ENCODE assay signal across 4 worm cellular contexts in genomic region chrII:8015483-8015938, ce11.
TF ChIP-seq lines count a peak whose summit lies in the region.

No protein-coding gene starts in this region.

TF ChIP-seq in whole organism, L1 larva, 84 proteins besides CTCF, POLR2A, EP300 and RAD21 (continued from another document and continues in another):
- peak in 1 of 2 experiments; percentile 48 for TF ChIP-seq lsy-2 (tag; optimal IDR thresholded peaks at IDR 0.05; lab: Kevin White, UChicago)
- TF ChIP-seq sup-37 (GFP tag; optimal IDR thresholded peaks at IDR 0.05; lab: Kevin White, UChicago), result no peak
- peak; percentile 42 for TF ChIP-seq swsn-7 (tag; optimal IDR thresholded peaks at IDR 0.05; lab: Kevin White, UChicago)
- TF ChIP-seq lin-39 (tag; optimal IDR thresholded peaks at IDR 0.05; lab: Kevin White, UChicago), result no peak
- no peak for TF ChIP-seq fkh-10 (GFP tag; optimal IDR thresholded peaks at IDR 0.05; lab: Kevin White, UChicago)
- TF ChIP-seq pag-3 (tag; optimal IDR thresholded peaks at IDR 0.05; lab: Kevin White, UChicago; ENCODE audit: borderline replicate concordance, insufficient read depth), result no peak
- TF ChIP-seq vab-15 (tag; optimal IDR thresholded peaks at IDR 0.05; lab: Kevin White, UChicago), result no peak
- no peak for TF ChIP-seq fkh-4 (tag; optimal IDR thresholded peaks at IDR 0.05; lab: Kevin White, UChicago; ENCODE audit: borderline replicate concordance)
- no peak for TF ChIP-seq isw-1 (GFP tag; IDR thresholded peaks at IDR 0.05; lab: Robert Waterston, UW)
- TF ChIP-seq C04F5.9 (tag; optimal IDR thresholded peaks at IDR 0.05; lab: Kevin White, UChicago), result no peak
- no peak for TF ChIP-seq snpc-4 (tag; optimal IDR thresholded peaks at IDR 0.05; lab: Kevin White, UChicago)
- peak; percentile 24 for TF ChIP-seq lin-14 (GFP tag; optimal IDR thresholded peaks at IDR 0.05; lab: Kevin White, UChicago)
- TF ChIP-seq Y116A8C.19 (tag; optimal IDR thresholded peaks at IDR 0.05; lab: Kevin White, UChicago; ENCODE audit: borderline replicate concordance), result no peak
- TF ChIP-seq aly-2 (tag; optimal IDR thresholded peaks at IDR 0.05; lab: Kevin White, UChicago), result no peak
- peak; percentile 42 for TF ChIP-seq mep-1 (tag; optimal IDR thresholded peaks at IDR 0.05; lab: Kevin White, UChicago)
- TF ChIP-seq fkh-8 (tag; optimal IDR thresholded peaks at IDR 0.05; lab: Kevin White, UChicago), result no peak
- no peak for TF ChIP-seq skn-1 (tag; optimal IDR thresholded peaks at IDR 0.05; lab: Kevin White, UChicago)
- peak; percentile 33 for TF ChIP-seq tbx-2 (tag; optimal IDR thresholded peaks at IDR 0.05; lab: Kevin White, UChicago)
- TF ChIP-seq lir-3 (tag; optimal IDR thresholded peaks at IDR 0.05; lab: Kevin White, UChicago; ENCODE audit: poor library complexity), result no peak
- peak; percentile 33 for TF ChIP-seq lin-13 (GFP tag; optimal IDR thresholded peaks at IDR 0.05; lab: Kevin White, UChicago)
- no peak for TF ChIP-seq nhr-12 (tag; optimal IDR thresholded peaks at IDR 0.05; lab: Kevin White, UChicago)
- no peak for TF ChIP-seq mef-2 (tag; optimal IDR thresholded peaks at IDR 0.05; lab: Kevin White, UChicago)
- no peak for TF ChIP-seq hpl-2 (GFP tag; optimal IDR thresholded peaks at IDR 0.05; lab: Kevin White, UChicago)
- peak; percentile 81 for TF ChIP-seq nhr-85 (tag; lab: Kevin White, UChicago)
- no peak for TF ChIP-seq elt-2 (tag; optimal IDR thresholded peaks at IDR 0.05; lab: Kevin White, UChicago)
- TF ChIP-seq nhr-76 (tag; optimal IDR thresholded peaks at IDR 0.05; lab: Kevin White, UChicago), result no peak
- peak; percentile 24 for TF ChIP-seq nhr-90 (tag; optimal IDR thresholded peaks at IDR 0.05; lab: Kevin White, UChicago; ENCODE audit: poor library complexity)
- TF ChIP-seq mab-9 (GFP tag; IDR thresholded peaks at IDR 0.05; lab: Robert Waterston, UW), result no peak
- TF ChIP-seq hlh-4 (tag; optimal IDR thresholded peaks at IDR 0.05; lab: Kevin White, UChicago), result no peak
- no peak for TF ChIP-seq efl-1 (optimal IDR thresholded peaks at IDR 0.05; lab: Kevin White, UChicago)
- no peak for TF ChIP-seq efl-1 (GFP tag; optimal IDR thresholded peaks at IDR 0.05 in 1 of 2; lab: Kevin White, UChicago)
- peak; percentile 28 for TF ChIP-seq nhr-71 (tag; optimal IDR thresholded peaks at IDR 0.05; lab: Kevin White, UChicago)
- TF ChIP-seq snu-23 (GFP tag; optimal IDR thresholded peaks at IDR 0.05; lab: Kevin White, UChicago), result peak; percentile 32

TF ChIP-seq in whole organism, L2 larva, 48 proteins besides CTCF, POLR2A, EP300 and RAD21 (continued from another document):
- no peak for TF ChIP-seq nhr-10 (tag; optimal IDR thresholded peaks at IDR 0.05; lab: Kevin White, UChicago)
- no peak for TF ChIP-seq mab-5 (tag; optimal IDR thresholded peaks at IDR 0.05; lab: Kevin White, UChicago)
- no peak for TF ChIP-seq sem-4 (tag; optimal IDR thresholded peaks at IDR 0.05; lab: Kevin White, UChicago)
- TF ChIP-seq elt-3 (tag; optimal IDR thresholded peaks at IDR 0.05; lab: Kevin White, UChicago), result no peak
- TF ChIP-seq F13H6.1 (tag; optimal IDR thresholded peaks at IDR 0.05; lab: Kevin White, UChicago), result peak; percentile 50
- TF ChIP-seq gmeb-1 (tag; optimal IDR thresholded peaks at IDR 0.05; lab: Kevin White, UChicago), result peak; percentile 20
- TF ChIP-seq peb-1 (tag; optimal IDR thresholded peaks at IDR 0.05; lab: Kevin White, UChicago), result no peak
- TF ChIP-seq elt-1 (tag; optimal IDR thresholded peaks at IDR 0.05; lab: Kevin White, UChicago), result no peak
- TF ChIP-seq R02D3.7 (tag; optimal IDR thresholded peaks at IDR 0.05; lab: Kevin White, UChicago), result no peak
- no peak for TF ChIP-seq ceh-82 (tag; optimal IDR thresholded peaks at IDR 0.05; lab: Kevin White, UChicago)
- no peak for TF ChIP-seq nhr-12 (tag; optimal IDR thresholded peaks at IDR 0.05; lab: Kevin White, UChicago)
- TF ChIP-seq lin-13 (GFP tag; optimal IDR thresholded peaks at IDR 0.05; lab: Kevin White, UChicago), result no peak
- TF ChIP-seq skn-1 (tag; optimal IDR thresholded peaks at IDR 0.05; lab: Kevin White, UChicago), result no peak
- TF ChIP-seq zag-1 (tag; optimal IDR thresholded peaks at IDR 0.05; lab: Kevin White, UChicago), result no peak
- no peak for TF ChIP-seq mdl-1 (tag; optimal IDR thresholded peaks at IDR 0.05; lab: Kevin White, UChicago)
- no peak for TF ChIP-seq egl-27 (tag; optimal IDR thresholded peaks at IDR 0.05; lab: Kevin White, UChicago)
- TF ChIP-seq nhr-77 (tag; optimal IDR thresholded peaks at IDR 0.05; lab: Kevin White, UChicago), result no peak
- no peak for TF ChIP-seq Y55F3AM.14 (GFP tag; optimal IDR thresholded peaks at IDR 0.05; lab: Kevin White, UChicago)
- TF ChIP-seq nhr-237 (tag; optimal IDR thresholded peaks at IDR 0.05; lab: Kevin White, UChicago), result no peak
- no peak for TF ChIP-seq C34F6.9 (tag; optimal IDR thresholded peaks at IDR 0.05; lab: Kevin White, UChicago)
- no peak for TF ChIP-seq nhr-21 (tag; optimal IDR thresholded peaks at IDR 0.05; lab: Kevin White, UChicago)
- TF ChIP-seq alr-1 (tag; optimal IDR thresholded peaks at IDR 0.05; lab: Kevin White, UChicago), result no peak
- no peak for TF ChIP-seq sma-3 (GFP tag; optimal IDR thresholded peaks at IDR 0.05; lab: Kevin White, UChicago)
- no peak for TF ChIP-seq nhr-6 (tag; optimal IDR thresholded peaks at IDR 0.05; lab: Kevin White, UChicago)
- TF ChIP-seq nhr-25 (tag; optimal IDR thresholded peaks at IDR 0.05; lab: Kevin White, UChicago), result peak; percentile 57
- TF ChIP-seq nhr-11 (tag; optimal IDR thresholded peaks at IDR 0.05; lab: Kevin White, UChicago), result no peak
- TF ChIP-seq crh-2 (tag; optimal IDR thresholded peaks at IDR 0.05; lab: Kevin White, UChicago), result peak; percentile 17
- TF ChIP-seq ztf-4 (tag; optimal IDR thresholded peaks at IDR 0.05; lab: Kevin White, UChicago), result no peak
- peak; percentile 17 for TF ChIP-seq blmp-1 (tag; optimal IDR thresholded peaks at IDR 0.05; lab: Kevin White, UChicago; ENCODE audit: insufficient read depth)
- no peak for TF ChIP-seq ZK546.5 (tag; optimal IDR thresholded peaks at IDR 0.05; lab: Kevin White, UChicago)
- TF ChIP-seq nhr-23 (tag; optimal IDR thresholded peaks at IDR 0.05; lab: Kevin White, UChicago), result no peak
- TF ChIP-seq unc-39 (tag; optimal IDR thresholded peaks at IDR 0.05; lab: Kevin White, UChicago), result no peak
- no peak for TF ChIP-seq ztf-11 (tag; optimal IDR thresholded peaks at IDR 0.05; lab: Kevin White, UChicago)
- TF ChIP-seq aly-2 (tag; optimal IDR thresholded peaks at IDR 0.05; lab: Kevin White, UChicago), result no peak
- no peak for TF ChIP-seq mbf-1 (tag; optimal IDR thresholded peaks at IDR 0.05; lab: Kevin White, UChicago)

TF ChIP-seq in whole organism, L4 larva, 104 proteins besides CTCF, POLR2A, EP300 and RAD21 (continued from another document and continues in another):
- TF ChIP-seq daf-16 (GFP tag; optimal IDR thresholded peaks at IDR 0.05; lab: Kevin White, UChicago) (no peak), daf-16 (tag; optimal IDR thresholded peaks at IDR 0.05; lab: Kevin White, UChicago) (peak; percentile 77), ceh-28 (tag; optimal IDR thresholded peaks at IDR 0.05; lab: Kevin White, UChicago) (no peak), R02D3.7 (tag; optimal IDR thresholded peaks at IDR 0.05; lab: Kevin White, UChicago) (no peak), T26A8.4 (GFP tag; IDR thresholded peaks at IDR 0.05; lab: Robert Waterston, UW) (no peak; the same call in 1 of the 2 replicates), mdl-1 (tag; optimal IDR thresholded peaks at IDR 0.05; lab: Kevin White, UChicago) (no peak), daf-19 (GFP tag; conservative IDR thresholded peaks at IDR 0.05; lab: Robert Waterston, UW) (0 out of 2 replicates have a peak, but pooled peaks have one; percentile 17), Y5F2A.4 (GFP tag; optimal IDR thresholded peaks at IDR 0.05; lab: Kevin White, UChicago) (no peak), hlh-30 (tag; optimal IDR thresholded peaks at IDR 0.05; lab: Kevin White, UChicago; ENCODE audit: insufficient read depth) (peak; percentile 71), lsy-2 (tag; optimal IDR thresholded peaks at IDR 0.05; lab: Kevin White, UChicago) (peak in 1 of 2 experiments; percentile 73), F49E8.2 (tag; optimal IDR thresholded peaks at IDR 0.05; lab: Kevin White, UChicago; ENCODE audit: borderline replicate concordance) (no peak), ceh-32 (tag; optimal IDR thresholded peaks at IDR 0.05; lab: Kevin White, UChicago; ENCODE audit: poor library complexity) (no peak), nhr-77 (tag; optimal IDR thresholded peaks at IDR 0.05; lab: Kevin White, UChicago) (peak; percentile 12), nhr-41 (GFP tag; IDR thresholded peaks at IDR 0.05; lab: Robert Waterston, UW) (no peak), mdt-29 (GFP tag; IDR thresholded peaks at IDR 0.05; lab: Robert Waterston, UW) (peak; percentile 15; the same call in 1 of the 2 replicates), tag-97 (GFP tag; IDR thresholded peaks at IDR 0.05; lab: Robert Waterston, UW) (no peak), nhr-25 (tag; optimal IDR thresholded peaks at IDR 0.05; lab: Kevin White, UChicago; ENCODE audit: borderline replicate concordance, insufficient read depth) (peak; percentile 20), unc-130 (GFP tag; optimal IDR thresholded peaks at IDR 0.05; lab: Kevin White, UChicago) (peak; percentile 17), madf-5 (GFP tag; IDR thresholded peaks at IDR 0.05; lab: Robert Waterston, UW) (no peak), fkh-10 (GFP tag; optimal IDR thresholded peaks at IDR 0.05; lab: Kevin White, UChicago) (no peak), zag-1 (tag; optimal IDR thresholded peaks at IDR 0.05; lab: Kevin White, UChicago) (no peak), dmd-6 (GFP tag; IDR thresholded peaks at IDR 0.05; lab: Robert Waterston, UW) (peak; percentile 48), ces-1 (GFP tag; optimal IDR thresholded peaks at IDR 0.05; lab: Kevin White, UChicago) (no peak), egl-43 (GFP tag; IDR thresholded peaks at IDR 0.05; lab: Robert Waterston, UW) (no peak), zip-11 (GFP tag; IDR thresholded peaks at IDR 0.05; lab: Robert Waterston, UW) (no peak), F44E2.7 (GFP tag; IDR thresholded peaks at IDR 0.05; lab: Robert Waterston, UW) (no peak), F10B5.3 (tag; optimal IDR thresholded peaks at IDR 0.05; lab: Kevin White, UChicago) (no peak), snpc-4 (tag; optimal IDR thresholded peaks at IDR 0.05; lab: Kevin White, UChicago) (no peak), arid-1 (GFP tag; conservative IDR thresholded peaks at IDR 0.05; lab: Robert Waterston, UW) (no peak), lin-29 (GFP tag; IDR thresholded peaks at IDR 0.05; lab: Robert Waterston, UW) (peak; percentile 42; the same call in 1 of the 2 replicates), dmd-9 (GFP tag; IDR thresholded peaks at IDR 0.05; lab: Robert Waterston, UW) (0 out of 2 replicates have a peak, but pooled peaks have one; percentile 13), tra-1 (GFP tag; IDR thresholded peaks at IDR 0.05; lab: Robert Waterston, UW) (peak; percentile 24; the same call in 1 of the 2 replicates), hmg-1.1 (GFP tag; IDR thresholded peaks at IDR 0.05; lab: Robert Waterston, UW) (no peak), lin-1 (GFP tag; IDR thresholded peaks at IDR 0.05; lab: Robert Waterston, UW) (peak; percentile 38; the same call in 1 of the 2 replicates), unc-62 (GFP tag; optimal IDR thresholded peaks at IDR 0.05 in 1 of 2; lab: Kevin White, UChicago) (peak in 1 of 2 experiments; percentile 95), unc-62 (tag; optimal IDR thresholded peaks at IDR 0.05; lab: Kevin White, UChicago) (no peak)

TF ChIP-seq in whole organism, young adult, 124 proteins besides CTCF, POLR2A, EP300 and RAD21 (continued from another document and continues in another):
- TF ChIP-seq attf-3 (GFP tag; conservative IDR thresholded peaks at IDR 0.05; lab: Robert Waterston, UW) (0 out of 2 replicates have a peak, but pooled peaks have one; percentile 41), ceh-91 (GFP tag; IDR thresholded peaks at IDR 0.05; lab: Robert Waterston, UW) (peak; percentile 95), aptf-2 (GFP tag; conservative IDR thresholded peaks at IDR 0.05; lab: Robert Waterston, UW) (peak; percentile 76; the same call in 1 of the 2 replicates), pha-4 (tag; optimal IDR thresholded peaks at IDR 0.05; lab: Kevin White, UChicago) (peak; percentile 14), let-526 (GFP tag; IDR thresholded peaks at IDR 0.05; lab: Robert Waterston, UW) (no peak), B0019.2 (GFP tag; conservative IDR thresholded peaks at IDR 0.05; lab: Robert Waterston, UW) (0 out of 2 replicates have a peak, but pooled peaks have one; percentile 21), F49E8.2 (tag; optimal IDR thresholded peaks at IDR 0.05; lab: Kevin White, UChicago; ENCODE audit: insufficient read depth) (peak; percentile 47), bed-1 (GFP tag; IDR thresholded peaks at IDR 0.05; lab: Robert Waterston, UW) (no peak), madf-3 (GFP tag; IDR thresholded peaks at IDR 0.05; lab: Robert Waterston, UW) (0 out of 2 replicates have a peak, but pooled peaks have one; percentile 73), attf-5 (GFP tag; optimal IDR thresholded peaks at IDR 0.05; lab: Kevin White, UChicago) (peak; percentile 26), snpc-3.4 (tag; optimal IDR thresholded peaks at IDR 0.05; lab: Kevin White, UChicago) (peak; percentile 92), madf-8 (GFP tag; conservative IDR thresholded peaks at IDR 0.05; lab: Robert Waterston, UW) (peak; percentile 93), dpl-1 (GFP tag; optimal IDR thresholded peaks at IDR 0.05; lab: Kevin White, UChicago) (peak; percentile 86), lsl-1 (GFP tag; optimal IDR thresholded peaks at IDR 0.05; lab: Kevin White, UChicago) (peak; percentile 90), lin-35 (GFP tag; optimal IDR thresholded peaks at IDR 0.05; lab: Kevin White, UChicago) (peak in 1 of 3 experiments; percentile 66), fkh-3 (tag; optimal IDR thresholded peaks at IDR 0.05; lab: Kevin White, UChicago) (no peak), Y95B8A.8 (GFP tag; IDR thresholded peaks at IDR 0.05; lab: Robert Waterston, UW) (peak; percentile 87), egl-44 (GFP tag; IDR thresholded peaks at IDR 0.05; lab: Robert Waterston, UW) (0 out of 2 replicates have a peak, but pooled peaks have one; percentile 14), lin-40 (tag; optimal IDR thresholded peaks at IDR 0.05; lab: Kevin White, UChicago) (peak; percentile 31), repo-1 (tag; optimal IDR thresholded peaks at IDR 0.05; lab: Kevin White, UChicago) (peak; percentile 69), Y53G8AR.9 (GFP tag; conservative IDR thresholded peaks at IDR 0.05; lab: Robert Waterston, UW) (peak; percentile 90), K12H6.12 (tag; optimal IDR thresholded peaks at IDR 0.05; lab: Kevin White, UChicago) (peak; percentile 47), rpc-1 (optimal IDR thresholded peaks at IDR 0.05; lab: Kevin White, UChicago) (no peak), rpc-1 (tag; optimal IDR thresholded peaks at IDR 0.05; lab: Kevin White, UChicago) (no peak), madf-6 (GFP tag; IDR thresholded peaks at IDR 0.05; lab: Robert Waterston, UW) (peak; percentile 97), mcd-1 (GFP tag; IDR thresholded peaks at IDR 0.05; lab: Robert Waterston, UW) (peak; percentile 89), hlh-26 (GFP tag; conservative IDR thresholded peaks at IDR 0.05; lab: Robert Waterston, UW) (no peak), somi-1 (GFP tag; optimal IDR thresholded peaks at IDR 0.05; lab: Kevin White, UChicago) (peak; percentile 0), ekl-4 (GFP tag; IDR thresholded peaks at IDR 0.05; lab: Robert Waterston, UW) (peak; percentile 22; the same call in 1 of the 2 replicates), K11D2.4 (GFP tag; IDR thresholded peaks at IDR 0.05; lab: Robert Waterston, UW) (peak; percentile 54; the same call in 1 of the 2 replicates), die-1 (tag; optimal IDR thresholded peaks at IDR 0.05; lab: Kevin White, UChicago) (peak; percentile 20), lir-1 (GFP tag; conservative IDR thresholded peaks at IDR 0.05; lab: Robert Waterston, UW) (peak; percentile 50; the same call in 1 of the 2 replicates), snpc-1.3 (tag; optimal IDR thresholded peaks at IDR 0.05; lab: Kevin White, UChicago; ENCODE audit: insufficient read depth) (no peak), atf-7 (tag; optimal IDR thresholded peaks at IDR 0.05; lab: Kevin White, UChicago) (no peak), athp-1 (tag; optimal IDR thresholded peaks at IDR 0.05; lab: Kevin White, UChicago) (peak; percentile 88), ZK185.1 (tag; optimal IDR thresholded peaks at IDR 0.05; lab: Kevin White, UChicago; ENCODE audit: poor library complexity, severe bottlenecking) (peak; percentile 26), B0336.3 (GFP tag; IDR thresholded peaks at IDR 0.05; lab: Robert Waterston, UW) (peak; percentile 54), mes-4 (tag; optimal IDR thresholded peaks at IDR 0.05; lab: Kevin White, UChicago) (no peak), lsy-27 (tag; optimal IDR thresholded peaks at IDR 0.05; lab: Kevin White, UChicago; ENCODE audit: borderline replicate concordance, insufficient read depth) (no peak), cebp-2 (GFP tag; IDR thresholded peaks at IDR 0.05; lab: Robert Waterston, UW) (no peak)
